Worm (Caenorhabditis elegans) whole organism, mixed stage, embryonic: ENCODE data around the gene W04G3.5.
A peak's percentile ranks its signal among the peaks of the same experiment; 100 is the strongest.

Experiments
- lsy-2 ChIP-seq: fragments of 150-350 bp; optimal IDR thresholded peaks from 2 replicates; lab custom pipeline; 2014; ENCODE audit warnings: missing biosample characterization, missing genetic modification characterization
- mab-5 ChIP-seq: fragments of 150-350 bp; optimal IDR thresholded peaks from 2 replicates; lab custom pipeline; 2014; ENCODE audit warnings: missing biosample characterization, missing genetic modification characterization
- unc-39 ChIP-seq: fragments of 150-350 bp; optimal IDR thresholded peaks from 2 replicates; lab custom pipeline; 2014; ENCODE audit warnings: missing biosample characterization, missing genetic modification characterization
- unc-62 ChIP-seq: fragments of 150-350 bp; optimal IDR thresholded peaks from 2 replicates; lab custom pipeline; 2014; ENCODE audit warnings: missing biosample characterization, missing genetic modification reagents, missing genetic modification characterization

ce11 chrX:11057028-11057427 is 16.4 kb upstream of the W04G3.5 start, which contains the start of gene lpr-3:
- no peak for TF ChIP-seq unc-39
- peak; percentile 60 for TF ChIP-seq unc-62 (GFP tag; lab: Kevin White, UChicago)
- no peak for TF ChIP-seq lsy-2 (tag; lab: Kevin White, UChicago)
- TF ChIP-seq mab-5 = no peak
